Worm (Caenorhabditis elegans) whole organism, L3 larva: Measurements from ENCODE around the gene str-44.

Experiments used
- aly-2 ChIP-seq: fragments of 150-350 bp; optimal IDR thresholded peaks from 2 replicates; lab custom pipeline; 2014; ENCODE audit warnings: missing biosample characterization, missing genetic modification characterization
- ceh-16 ChIP-seq: sonication (generic microtip); optimal IDR thresholded peaks from 2 replicates; lab custom pipeline; 2017; ENCODE audit warnings: missing biosample characterization, missing genetic modification characterization
- ceh-28 ChIP-seq: fragments of 150-350 bp; optimal IDR thresholded peaks from 2 replicates; lab custom pipeline; 2014; ENCODE audit warnings: missing biosample characterization, missing genetic modification reagents, missing genetic modification characterization
- daf-12 ChIP-seq: fragments of 150-350 bp; optimal IDR thresholded peaks from 2 replicates; lab custom pipeline; 2014; ENCODE audit warnings: missing biosample characterization, missing genetic modification reagents, missing genetic modification characterization
- egl-27 ChIP-seq: sonication (generic microtip); optimal IDR thresholded peaks from 4 replicates; lab custom pipeline; 2017; ENCODE audit warnings: missing biosample characterization, missing genetic modification reagents, missing genetic modification characterization
- egl-5 ChIP-seq: fragments of 150-350 bp; optimal IDR thresholded peaks from 2 replicates; lab custom pipeline; 2017; ENCODE audit warnings: missing biosample characterization, missing genetic modification reagents, missing genetic modification characterization, inconsistent platforms
- elt-1 ChIP-seq: fragments of 150-350 bp; optimal IDR thresholded peaks from 2 replicates; lab custom pipeline; 2014; ENCODE audit warnings: missing biosample characterization, missing genetic modification characterization
- elt-2 ChIP-seq: sonication (generic microtip); optimal IDR thresholded peaks from 2 replicates; lab custom pipeline; 2016; ENCODE audit warnings: missing genetic modification reagents, mild to moderate bottlenecking, missing genetic modification characterization, missing compliant biosample characterization
- elt-3 ChIP-seq, 3 experiments: fragments of 150-350 bp in 1 of 3; sonication (generic microtip) in 2 of 3; optimal IDR thresholded peaks; 2 replicates in 2 of 3; 4 replicates in 1 of 3; lab custom pipeline; 2014 to 2017; ENCODE audit warnings: missing biosample characterization in 3 of 3, missing genetic modification characterization in 3 of 3
- eor-1 ChIP-seq, 2 experiments: fragments of 150-350 bp; optimal IDR thresholded peaks; 2 replicates each; lab custom pipeline; 2014 to 2018; ENCODE audit warnings: missing biosample characterization in 2 of 2, missing genetic modification characterization in 2 of 2
- fkh-2 ChIP-seq: fragments of 150-350 bp; optimal IDR thresholded peaks from 2 replicates; lab custom pipeline; 2014; ENCODE audit warnings: missing biosample characterization, missing genetic modification reagents, missing genetic modification characterization
- hmg-11 ChIP-seq: sonication (generic microtip); optimal IDR thresholded peaks from 2 replicates; lab custom pipeline; 2016; ENCODE audit warnings: missing genetic modification characterization, missing compliant biosample characterization
- jun-1 ChIP-seq: fragments of 150-350 bp; optimal IDR thresholded peaks from 2 replicates; lab custom pipeline; 2014; ENCODE audit warnings: missing biosample characterization, missing genetic modification reagents, missing genetic modification characterization
- lin-15B ChIP-seq: fragments of 150-350 bp; optimal IDR thresholded peaks from 2 replicates; lab custom pipeline; 2014; ENCODE audit warnings: missing biosample characterization, missing genetic modification characterization
- lsy-12 ChIP-seq: sonication (generic microtip); optimal IDR thresholded peaks from 2 replicates; lab custom pipeline; 2016; ENCODE audit warnings: mild to moderate bottlenecking, missing genetic modification characterization, missing compliant biosample characterization
- mdl-1 ChIP-seq: fragments of 150-350 bp; optimal IDR thresholded peaks from 2 replicates; lab custom pipeline; 2014; ENCODE audit warnings: missing biosample characterization, missing genetic modification characterization
- mml-1 ChIP-seq: fragments of 150-350 bp; sonication (generic microtip); optimal IDR thresholded peaks from 3 replicates; lab custom pipeline; 2014; ENCODE audit warnings: missing biosample characterization, missing genetic modification characterization
- nfya-1 ChIP-seq: sonication (generic microtip); optimal IDR thresholded peaks from 2 replicates; lab custom pipeline; 2017; ENCODE audit warnings: missing genetic modification characterization, mild to moderate bottlenecking, missing compliant biosample characterization, antibody characterized with exemption, moderate library complexity; ENCODE audit not compliant: insufficient read depth
- nhr-12 ChIP-seq: fragments of 150-350 bp; optimal IDR thresholded peaks from 2 replicates; lab custom pipeline; 2014; ENCODE audit warnings: missing biosample characterization, missing genetic modification characterization
- nhr-23 ChIP-seq: fragments of 150-350 bp; optimal IDR thresholded peaks from 2 replicates; lab custom pipeline; 2014; ENCODE audit warnings: missing biosample characterization, missing genetic modification reagents, missing genetic modification characterization
- nhr-237 ChIP-seq: fragments of 150-350 bp; optimal IDR thresholded peaks from 2 replicates; lab custom pipeline; 2014; ENCODE audit warnings: missing biosample characterization, missing genetic modification characterization
- nhr-25 ChIP-seq: sonication (generic microtip); optimal IDR thresholded peaks from 2 replicates; lab custom pipeline; 2017; ENCODE audit warnings: missing biosample characterization, missing genetic modification characterization
- nhr-28 ChIP-seq: fragments of 150-350 bp; optimal IDR thresholded peaks from 2 replicates; lab custom pipeline; 2014; ENCODE audit warnings: missing biosample characterization, missing genetic modification characterization
- nhr-76 ChIP-seq: fragments of 150-350 bp; sonication (generic microtip); optimal IDR thresholded peaks from 5 replicates; lab custom pipeline; 2014; ENCODE audit warnings: missing biosample characterization, missing genetic modification characterization
- pha-4 ChIP-seq: fragments of 150-350 bp; optimal IDR thresholded peaks from 2 replicates; lab custom pipeline; 2014; ENCODE audit warnings: missing biosample characterization, missing genetic modification reagents, missing genetic modification characterization
- pqm-1 ChIP-seq: fragments of 150-350 bp; optimal IDR thresholded peaks from 2 replicates; lab custom pipeline; 2017; ENCODE audit warnings: missing biosample characterization, missing genetic modification characterization, inconsistent platforms
- sea-2 ChIP-seq: fragments of 150-350 bp; sonication (generic microtip); optimal IDR thresholded peaks from 4 replicates; lab custom pipeline; 2014; ENCODE audit warnings: missing biosample characterization, missing genetic modification reagents, missing genetic modification characterization
- skn-1 ChIP-seq: fragments of 150-350 bp; optimal IDR thresholded peaks from 2 replicates; lab custom pipeline; 2014; ENCODE audit warnings: missing biosample characterization, missing genetic modification characterization
- snpc-4 ChIP-seq: fragments of 150-350 bp; optimal IDR thresholded peaks from 2 replicates; lab custom pipeline; 2014; ENCODE audit warnings: missing biosample characterization, missing genetic modification characterization
- unc-39 ChIP-seq: sonication (generic microtip); optimal IDR thresholded peaks from 4 replicates; lab custom pipeline; 2017; ENCODE audit warnings: missing biosample characterization, missing genetic modification characterization
- unc-62 ChIP-seq: fragments of 150-350 bp; sonication (generic microtip); optimal IDR thresholded peaks from 4 replicates; lab custom pipeline; 2014; ENCODE audit warnings: missing biosample characterization, missing genetic modification reagents, missing genetic modification characterization
- zag-1 ChIP-seq: fragments of 150-350 bp; optimal IDR thresholded peaks from 2 replicates; lab custom pipeline; 2014; ENCODE audit warnings: missing biosample characterization, missing genetic modification characterization
- ztf-11 ChIP-seq: fragments of 150-350 bp; optimal IDR thresholded peaks from 2 replicates; lab custom pipeline; 2014; ENCODE audit warnings: missing biosample characterization, missing genetic modification characterization
- ztf-4 ChIP-seq: fragments of 150-350 bp; optimal IDR thresholded peaks from 2 replicates; lab custom pipeline; 2014; ENCODE audit warnings: missing biosample characterization, missing genetic modification characterization

str-44 gene

DNA sequence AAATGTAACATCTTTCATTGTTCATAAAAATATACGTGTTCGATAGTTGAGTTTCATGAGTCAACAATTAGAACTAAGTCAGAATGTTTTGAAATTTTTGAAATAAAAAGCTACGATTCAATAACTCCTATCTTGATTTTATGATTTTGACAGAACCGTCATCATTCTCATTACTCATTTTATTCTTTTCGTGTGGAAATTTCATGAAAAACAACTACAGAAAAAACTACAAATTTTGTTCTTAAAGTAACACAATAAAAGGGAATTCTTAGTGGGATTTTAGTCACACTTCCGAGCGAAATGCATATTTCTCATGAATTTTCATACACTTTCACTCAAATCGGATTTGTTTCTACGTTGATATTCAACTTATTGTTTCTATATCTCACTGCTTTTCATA lies at the start of gene str-44:
str-44 (plus strand) TSS at position 301 of the 400 bp plus-strand sequence.
- TF ChIP-seq fkh-2 (tag; lab: Kevin White, UChicago): no peak
- TF ChIP-seq mml-1: no peak
- no peak for TF ChIP-seq skn-1 (tag; lab: Kevin White, UChicago)
- TF ChIP-seq egl-5 (tag; lab: Kevin White, UChicago): no peak
- no peak for TF ChIP-seq jun-1 (tag; lab: Kevin White, UChicago)
- TF ChIP-seq nhr-237 (tag; lab: Kevin White, UChicago): no peak
- TF ChIP-seq daf-12 (tag; lab: Kevin White, UChicago): no peak
- no peak for TF ChIP-seq nhr-12 (tag; lab: Kevin White, UChicago)
- TF ChIP-seq sea-2 (GFP tag; lab: Kevin White, UChicago): no peak
- no peak for TF ChIP-seq nhr-28 (tag; lab: Kevin White, UChicago)
- TF ChIP-seq nfya-1 (tag; lab: Kevin White, UChicago): no peak

DNA sequence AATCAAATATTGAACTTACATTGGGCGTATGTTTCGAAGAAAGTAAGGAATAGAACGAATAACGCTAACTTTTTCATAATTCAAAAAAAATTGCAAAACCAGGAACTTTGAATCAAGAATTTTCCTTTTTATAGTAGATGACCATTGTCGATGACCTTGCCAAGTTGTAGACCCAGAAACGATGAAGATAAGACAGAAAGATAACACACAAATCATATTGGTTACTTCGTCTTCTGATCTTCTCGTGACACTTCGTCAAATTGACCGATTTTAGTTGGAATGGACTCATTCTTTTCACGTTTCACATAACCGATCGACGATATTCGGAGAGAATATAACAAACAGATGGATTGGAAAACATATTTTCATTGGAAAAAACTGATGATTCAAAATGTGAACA lies 45.2 kb upstream of the str-44 start, which contains the start of gene grsp-3:
grsp-3 (minus strand) TSS at position 149 of the 400 bp plus-strand sequence.
- TF ChIP-seq nhr-23 (tag; lab: Kevin White, UChicago): peak; percentile 89
- peak in 1 of 3 experiments; percentile 61 for TF ChIP-seq elt-3 (tag; optimal IDR thresholded peaks at IDR 0.05; lab: Kevin White, UChicago)
- no peak for TF ChIP-seq pqm-1 (tag; lab: Kevin White, UChicago)
- no peak for TF ChIP-seq ztf-4 (tag; lab: Kevin White, UChicago)
- no peak for TF ChIP-seq aly-2 (tag; lab: Kevin White, UChicago)
- no peak for TF ChIP-seq pha-4 (tag; lab: Kevin White, UChicago)
- no peak for TF ChIP-seq snpc-4
- TF ChIP-seq elt-1: peak; percentile 46
- TF ChIP-seq ceh-16 (tag; lab: Kevin White, UChicago): no peak
- peak; percentile 77 for TF ChIP-seq nhr-25 (tag; lab: Kevin White, UChicago)
- no peak for TF ChIP-seq unc-39 (tag; lab: Kevin White, UChicago)
- no peak for TF ChIP-seq mdl-1 (tag; lab: Kevin White, UChicago)
- no peak for TF ChIP-seq lin-15B (tag; lab: Kevin White, UChicago)
- TF ChIP-seq ztf-11 (tag; lab: Kevin White, UChicago): no peak
- no peak for TF ChIP-seq nfya-1 (tag; lab: Kevin White, UChicago)
- peak; percentile 38 for TF ChIP-seq ceh-28

DNA sequence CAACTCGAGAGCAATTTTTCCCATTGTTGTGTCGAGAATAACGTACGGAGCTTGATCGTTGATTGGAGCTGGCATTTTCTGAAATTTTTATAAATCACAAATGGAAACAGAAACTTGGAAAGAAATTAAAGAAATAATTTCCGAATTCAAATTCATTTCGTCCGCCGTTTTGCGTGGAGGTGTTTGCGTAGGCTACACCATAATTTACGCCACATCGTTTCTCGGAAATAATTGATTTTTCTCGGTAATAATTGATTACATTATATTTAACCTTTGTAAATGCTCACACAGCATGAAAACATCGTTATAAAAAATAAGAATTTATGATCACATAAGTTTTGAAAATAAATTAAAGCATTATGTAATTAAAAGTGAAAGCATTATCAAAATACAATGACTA lies 43.8 kb upstream of the str-44 start, which contains the start of gene cyn-12:
cyn-12 (minus strand) TSS at position 78 of the 400 bp plus-strand sequence.
- TF ChIP-seq hmg-11 (tag; lab: Kevin White, UChicago) (peak; percentile 40), jun-1 (tag; lab: Kevin White, UChicago) (no peak), nhr-23 (tag; lab: Kevin White, UChicago) (peak; percentile 36), ceh-28 (peak; percentile 66), nhr-76 (tag; lab: Kevin White, UChicago) (no peak), nhr-28 (tag; lab: Kevin White, UChicago) (no peak), pqm-1 (tag; lab: Kevin White, UChicago) (peak; percentile 6)

DNA sequence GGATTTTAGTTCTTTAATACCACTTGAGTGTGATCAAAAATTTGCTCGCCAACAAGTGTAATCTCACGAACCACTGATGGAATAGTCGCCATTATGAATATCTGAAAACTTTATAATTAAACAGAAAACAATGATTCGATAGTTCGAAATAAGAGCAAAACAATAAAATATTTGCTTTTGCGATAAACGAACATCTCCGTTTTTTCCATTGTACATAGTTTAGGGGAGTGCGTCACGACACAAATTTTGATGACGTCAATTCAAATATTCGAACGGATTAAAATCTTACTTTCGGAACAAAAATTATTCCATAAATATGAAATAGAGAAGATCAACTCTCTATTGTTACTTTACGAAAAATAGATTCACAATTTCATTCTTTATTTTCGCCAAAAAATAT lies 43.0 kb upstream of the str-44 start, which contains the start of gene mutd-1:
mutd-1 (minus strand) TSS at position 101 of the 400 bp plus-strand sequence.
- no peak for TF ChIP-seq egl-5 (tag; lab: Kevin White, UChicago)
- TF ChIP-seq, all 47 proteins: peak for 0

DNA sequence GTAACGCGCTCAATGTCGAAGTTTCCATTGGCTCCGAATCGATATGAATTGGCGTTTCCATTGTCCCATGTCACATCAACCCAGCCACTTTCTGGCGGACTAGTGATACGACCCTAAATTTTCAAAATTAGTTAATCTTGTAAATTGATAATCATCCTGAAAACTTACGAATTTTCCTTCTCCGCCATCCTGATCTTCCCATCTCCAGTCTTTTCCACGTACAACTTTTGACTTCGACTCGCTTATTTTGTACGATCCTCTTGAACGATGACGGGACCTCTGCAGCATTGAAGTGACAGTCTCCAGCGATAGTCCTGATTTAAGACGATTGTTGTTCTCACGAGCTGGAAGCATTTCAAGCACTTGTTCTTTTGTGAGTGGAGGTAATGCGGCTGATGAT lies 37.8 kb upstream of the str-44 start:
- TF ChIP-seq unc-62 (GFP tag; lab: Kevin White, UChicago) (no peak), fkh-2 (tag; lab: Kevin White, UChicago) (no peak), skn-1 (tag; lab: Kevin White, UChicago) (no peak), nfya-1 (tag; lab: Kevin White, UChicago) (no peak), ceh-16 (tag; lab: Kevin White, UChicago) (no peak), daf-12 (tag; lab: Kevin White, UChicago) (no peak), elt-2 (tag; lab: Kevin White, UChicago) (no peak), lsy-12 (tag; lab: Kevin White, UChicago) (no peak), hmg-11 (tag; lab: Kevin White, UChicago) (no peak), egl-5 (tag; lab: Kevin White, UChicago) (no peak), aly-2 (tag; lab: Kevin White, UChicago) (no peak), zag-1 (tag; lab: Kevin White, UChicago) (no peak), egl-27 (no peak), pqm-1 (tag; lab: Kevin White, UChicago) (no peak), ztf-4 (tag; lab: Kevin White, UChicago) (no peak), eor-1 (tag; optimal IDR thresholded peaks at IDR 0.05; lab: Kevin White, UChicago) (no peak), elt-1 (no peak), nhr-25 (tag; lab: Kevin White, UChicago) (no peak)
